Worm (Caenorhabditis elegans): ENCODE data around the gene psd-1.

psd-1 gene

DNA sequence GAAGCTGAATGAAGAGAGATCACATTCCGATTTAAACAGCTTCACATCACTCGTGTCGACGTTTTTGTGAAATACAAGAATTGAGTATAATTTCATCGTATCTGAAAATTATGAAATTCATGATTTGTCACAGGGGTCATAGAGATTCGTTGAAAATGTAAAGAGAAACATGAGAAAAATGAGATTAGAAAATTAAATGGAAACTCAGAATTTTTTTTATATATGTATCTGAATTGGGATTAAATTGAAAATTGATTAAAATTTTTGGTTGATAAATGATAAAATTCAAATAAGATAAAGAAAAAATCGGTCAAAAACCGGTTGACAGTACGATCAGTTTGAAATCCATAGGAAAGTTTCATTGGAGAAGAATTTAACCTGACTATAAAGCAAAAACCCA is 12.3 kb upstream of the psd-1 start, which contains the start of gene ykt-6:
ykt-6 (minus strand) TSS at position 101 of the 400 bp plus-strand sequence.
- TF ChIP-seq F13C5.2 (tag; optimal IDR thresholded peaks at IDR 0.05) (no peak), hnd-1 (tag; optimal IDR thresholded peaks at IDR 0.05) (no peak), scrt-1 (GFP tag; IDR thresholded peaks at IDR 0.05) (no peak)

- TF ChIP-seq scrt-1 (GFP tag; IDR thresholded peaks at IDR 0.05) (no peak), hmbx-1 (tag; optimal IDR thresholded peaks at IDR 0.05) (no peak), hmg-4 (GFP tag; optimal IDR thresholded peaks at IDR 0.05) (no peak), flt-1 (GFP tag; IDR thresholded peaks at IDR 0.05) (no peak), B0310.2 (tag; optimal IDR thresholded peaks at IDR 0.05) (no peak), tbx-11 (GFP tag; IDR thresholded peaks at IDR 0.05) (no peak), F13C5.2 (tag; optimal IDR thresholded peaks at IDR 0.05) (no peak), tra-4 (tag; optimal IDR thresholded peaks at IDR 0.05) (no peak), ceh-36 (tag; optimal IDR thresholded peaks at IDR 0.05) (no peak), sea-1 (GFP tag; conservative IDR thresholded peaks at IDR 0.05) (no peak), ama-1 (optimal IDR thresholded peaks at IDR 0.05) (no peak), hnd-1 (tag; optimal IDR thresholded peaks at IDR 0.05) (no peak), ets-7 (tag; optimal IDR thresholded peaks at IDR 0.05) (no peak), pes-1 (GFP tag; IDR thresholded peaks at IDR 0.05) (no peak), aly-1 (tag; optimal IDR thresholded peaks at IDR 0.05) (no peak), ceh-13 (GFP tag; optimal IDR thresholded peaks at IDR 0.05) (no peak), tbx-37 (GFP tag; conservative IDR thresholded peaks at IDR 0.05) (no peak)
These were observed 10.6 kb upstream of the psd-1 start, which contains the start of gene pho-5 for ce11 chrIII:7285783-7286182. Gene pho-5 (minus strand): TSS chrIII:7285883.

DNA sequence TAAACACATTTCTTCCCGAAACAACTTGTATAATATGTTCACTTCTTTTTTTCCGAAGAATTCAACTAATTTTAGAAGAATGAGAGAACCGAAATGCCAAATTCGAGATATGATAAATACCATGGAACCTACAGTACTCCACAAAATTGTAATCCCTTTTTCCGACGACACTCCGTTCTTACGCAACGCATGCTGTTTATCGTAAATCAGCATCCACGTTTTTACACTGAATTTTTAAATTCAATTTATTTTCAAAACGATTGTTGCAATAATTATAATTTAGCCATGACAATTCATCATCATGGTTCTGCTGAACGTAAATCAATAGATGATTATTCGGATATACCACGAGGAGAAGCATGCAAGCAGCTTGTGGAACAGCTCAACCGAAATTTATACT is 6.0 kb upstream of the psd-1 start, which contains the start of gene B0361.3:
B0361.3 (plus strand) TSS at position 284 of the 400 bp plus-strand sequence.
- TF ChIP-seq tbx-11 (GFP tag; IDR thresholded peaks at IDR 0.05) (no peak), hmbx-1 (tag; optimal IDR thresholded peaks at IDR 0.05) (no peak), tbx-37 (GFP tag; conservative IDR thresholded peaks at IDR 0.05) (no peak), B0310.2 (tag; optimal IDR thresholded peaks at IDR 0.05) (no peak), hnd-1 (tag; optimal IDR thresholded peaks at IDR 0.05) (no peak), ceh-13 (GFP tag; optimal IDR thresholded peaks at IDR 0.05) (no peak), ceh-36 (tag; optimal IDR thresholded peaks at IDR 0.05) (no peak), hmg-4 (GFP tag; optimal IDR thresholded peaks at IDR 0.05) (no peak), sea-1 (GFP tag; conservative IDR thresholded peaks at IDR 0.05) (no peak), pes-1 (GFP tag; IDR thresholded peaks at IDR 0.05) (no peak), ets-7 (tag; optimal IDR thresholded peaks at IDR 0.05) (no peak), aly-1 (tag; optimal IDR thresholded peaks at IDR 0.05) (no peak), ama-1 (optimal IDR thresholded peaks at IDR 0.05) (no peak)

ce11 chrIII:7278491-7278890 is 3.3 kb upstream of the psd-1 start:
- no peak for TF ChIP-seq hnd-1 (tag; optimal IDR thresholded peaks at IDR 0.05)
- TF ChIP-seq hmg-4 (GFP tag; optimal IDR thresholded peaks at IDR 0.05), result no peak
- TF ChIP-seq ets-7 (tag; optimal IDR thresholded peaks at IDR 0.05), result no peak
- no peak for TF ChIP-seq pes-1 (GFP tag; IDR thresholded peaks at IDR 0.05)
- TF ChIP-seq flt-1 (GFP tag; IDR thresholded peaks at IDR 0.05), result no peak
- no peak for TF ChIP-seq scrt-1 (GFP tag; IDR thresholded peaks at IDR 0.05)
- TF ChIP-seq tra-4 (tag; optimal IDR thresholded peaks at IDR 0.05), result no peak
- TF ChIP-seq ama-1 (optimal IDR thresholded peaks at IDR 0.05), result no peak
- no peak for TF ChIP-seq B0310.2 (tag; optimal IDR thresholded peaks at IDR 0.05)
- TF ChIP-seq sea-1 (GFP tag; conservative IDR thresholded peaks at IDR 0.05), result no peak
- no peak for TF ChIP-seq ceh-36 (tag; optimal IDR thresholded peaks at IDR 0.05)
- no peak for TF ChIP-seq ceh-13 (GFP tag; optimal IDR thresholded peaks at IDR 0.05)
- TF ChIP-seq aly-1 (tag; optimal IDR thresholded peaks at IDR 0.05), result no peak
- TF ChIP-seq F13C5.2 (tag; optimal IDR thresholded peaks at IDR 0.05), result no peak

- TF ChIP-seq tra-4 (tag; optimal IDR thresholded peaks at IDR 0.05) (no peak), sea-1 (GFP tag; conservative IDR thresholded peaks at IDR 0.05) (no peak), hnd-1 (tag; optimal IDR thresholded peaks at IDR 0.05) (no peak)
These were observed 2.0 kb upstream of the psd-1 start, which contains the start of the genes spot-1 and B0361.11 for ce11 chrIII:7277228-7277627. Gene spot-1 (minus strand): TSS chrIII:7277274. Gene B0361.11 (plus strand): TSS chrIII:7277599.

- no peak for TF ChIP-seq hmg-4 (GFP tag; optimal IDR thresholded peaks at IDR 0.05)
- TF ChIP-seq scrt-1 (GFP tag; IDR thresholded peaks at IDR 0.05), result no peak
- no peak for TF ChIP-seq flt-1 (GFP tag; IDR thresholded peaks at IDR 0.05)
- TF ChIP-seq ceh-13 (GFP tag; optimal IDR thresholded peaks at IDR 0.05), result no peak
- no peak for TF ChIP-seq B0310.2 (tag; optimal IDR thresholded peaks at IDR 0.05)
- TF ChIP-seq F13C5.2 (tag; optimal IDR thresholded peaks at IDR 0.05), result no peak
These were observed 1.5 kb downstream of the psd-1 start for ce11 chrIII:7273718-7274117.

ce11 chrIII:7272828-7273227 is 2.4 kb downstream of the psd-1 start:
- TF ChIP-seq F13C5.2 (tag; optimal IDR thresholded peaks at IDR 0.05) (no peak), hnd-1 (tag; optimal IDR thresholded peaks at IDR 0.05) (no peak)

- peak; percentile 75 for TF ChIP-seq hmg-4 (GFP tag; optimal IDR thresholded peaks at IDR 0.05)
- no peak for TF ChIP-seq ama-1 (optimal IDR thresholded peaks at IDR 0.05)
- no peak for TF ChIP-seq aly-1 (tag; optimal IDR thresholded peaks at IDR 0.05)
- peak; percentile 43 for TF ChIP-seq F13C5.2 (tag; optimal IDR thresholded peaks at IDR 0.05)
- no peak for TF ChIP-seq scrt-1 (GFP tag; IDR thresholded peaks at IDR 0.05)
- no peak for TF ChIP-seq hmbx-1 (tag; optimal IDR thresholded peaks at IDR 0.05)
- no peak for TF ChIP-seq ceh-36 (tag; optimal IDR thresholded peaks at IDR 0.05)
- no peak for TF ChIP-seq tbx-37 (GFP tag; conservative IDR thresholded peaks at IDR 0.05)
- TF ChIP-seq ceh-13 (GFP tag; optimal IDR thresholded peaks at IDR 0.05), result no peak
- TF ChIP-seq sea-1 (GFP tag; conservative IDR thresholded peaks at IDR 0.05), result no peak
- 0 out of 2 replicates have a peak, but pooled peaks have one; percentile 4 for TF ChIP-seq flt-1 (GFP tag; IDR thresholded peaks at IDR 0.05)
- TF ChIP-seq hnd-1 (tag; optimal IDR thresholded peaks at IDR 0.05), result no peak
- no peak for TF ChIP-seq ets-7 (tag; optimal IDR thresholded peaks at IDR 0.05)
- no peak for TF ChIP-seq pes-1 (GFP tag; IDR thresholded peaks at IDR 0.05)
- TF ChIP-seq tbx-11 (GFP tag; IDR thresholded peaks at IDR 0.05), result no peak
- TF ChIP-seq tra-4 (tag; optimal IDR thresholded peaks at IDR 0.05), result no peak
- TF ChIP-seq B0310.2 (tag; optimal IDR thresholded peaks at IDR 0.05), result no peak
These were observed 3.1 kb downstream of the psd-1 start for ce11 chrIII:7272088-7272487.

All from whole organism, early embryonic.